Fruit fly (Drosophila melanogaster) whole organism, embryonic: ENCODE measurements around the gene CG12519.

Experiments
- ATbp ChIP-seq: fragments of 200-800 bp; sonication (Bioruptor generic); optimal IDR thresholded peaks from 2 replicates; lab custom pipeline; 2017; ENCODE audit warnings: missing biosample characterization, mild to moderate bottlenecking, missing genetic modification characterization, missing genetic modification reagents
- CG1024 ChIP-seq: fragments of 200-800 bp; sonication (Bioruptor generic); IDR thresholded peaks from 2 replicates; pipeline ENCODE4 v1.3.6; 2022; ENCODE audit warnings: missing biosample characterization, missing genetic modification characterization
- CG10543 ChIP-seq: fragments of 200-800 bp; sonication (Bioruptor generic); optimal IDR thresholded peaks from 3 replicates; lab custom pipeline; 2017; ENCODE audit warnings: missing biosample characterization, mild to moderate bottlenecking, missing genetic modification characterization, moderate library complexity
- CG11247 ChIP-seq: fragments of 200-800 bp; sonication (Bioruptor generic); IDR thresholded peaks from 2 replicates; pipeline ENCODE4 v1.3.6; 2022; ENCODE audit warnings: missing biosample characterization, missing genetic modification characterization
- CG12769 ChIP-seq: fragments of 200-800 bp; sonication (Bioruptor generic); optimal IDR thresholded peaks from 2 replicates; lab custom pipeline; 2019; ENCODE audit warnings: missing biosample characterization, mild to moderate bottlenecking, missing genetic modification characterization, moderate library complexity
- CG13296 ChIP-seq: fragments of 200-800 bp; sonication (Bioruptor generic); optimal IDR thresholded peaks from 3 replicates; lab custom pipeline; 2018; ENCODE audit warnings: missing biosample characterization, mild to moderate bottlenecking, missing genetic modification characterization
- CG13894 ChIP-seq: fragments of 200-800 bp; sonication (Bioruptor generic); optimal IDR thresholded peaks from 3 replicates; lab custom pipeline; 2018; ENCODE audit warnings: missing biosample characterization, mild to moderate bottlenecking, missing genetic modification characterization, moderate library complexity
- CG15269 ChIP-seq: fragments of 200-800 bp; sonication (Bioruptor generic); optimal IDR thresholded peaks from 2 replicates; lab custom pipeline; 2018; ENCODE audit warnings: missing biosample characterization, mild to moderate bottlenecking, missing genetic modification characterization, moderate library complexity
- CG2678 ChIP-seq: fragments of 200-800 bp; sonication (Bioruptor generic); optimal IDR thresholded peaks from 3 replicates; lab custom pipeline; 2019; ENCODE audit warnings: missing biosample characterization, mild to moderate bottlenecking, missing genetic modification characterization, moderate library complexity
- CG3281 ChIP-seq: fragments of 200-800 bp; sonication (Bioruptor generic); optimal IDR thresholded peaks from 3 replicates; lab custom pipeline; 2017; ENCODE audit warnings: missing biosample characterization, mild to moderate bottlenecking, missing genetic modification characterization
- CG34376 ChIP-seq: fragments of 200-800 bp; sonication (Bioruptor generic); optimal IDR thresholded peaks from 2 replicates; lab custom pipeline; 2018; ENCODE audit warnings: missing biosample characterization, mild to moderate bottlenecking, missing genetic modification characterization
- CG4360 ChIP-seq: fragments of 200-800 bp; sonication (Bioruptor generic); IDR thresholded peaks from 2 replicates; pipeline ENCODE4 v1.3.6; 2022; ENCODE audit warnings: missing biosample characterization, missing genetic modification characterization
- CG5245 ChIP-seq: fragments of 200-800 bp; sonication (Bioruptor generic); optimal IDR thresholded peaks from 3 replicates; lab custom pipeline; 2016; ENCODE audit warnings: missing biosample characterization, missing genetic modification characterization
- CG6272 ChIP-seq: fragments of 200-800 bp; sonication (Bioruptor generic); IDR thresholded peaks from 2 replicates; pipeline ENCODE4 v1.3.6; 2022; ENCODE audit warnings: missing biosample characterization, missing genetic modification characterization
- CG6689 ChIP-seq: fragments of 200-800 bp; sonication (Bioruptor generic); IDR thresholded peaks from 2 replicates; pipeline ENCODE4 v1.3.6; 2022; ENCODE audit warnings: missing biosample characterization, missing genetic modification characterization
- CG8290 ChIP-seq, 3 experiments: fragments of 200-800 bp; sonication (Bioruptor generic); optimal IDR thresholded peaks; 2 replicates each; lab custom pipeline; 2016 to 2019; ENCODE audit warnings: missing biosample characterization in 3 of 3, missing genetic modification characterization in 3 of 3, mild to moderate bottlenecking in 2 of 3, moderate library complexity in 1 of 3
- CG8388 ChIP-seq: fragments of 200-800 bp; sonication (Bioruptor generic); optimal IDR thresholded peaks from 2 replicates; lab custom pipeline; 2019; ENCODE audit warnings: missing biosample characterization, mild to moderate bottlenecking, missing genetic modification characterization, moderate library complexity
- CG9437 ChIP-seq: fragments of 200-800 bp; sonication (Bioruptor generic); optimal IDR thresholded peaks from 2 replicates; lab custom pipeline; 2018; ENCODE audit warnings: missing biosample characterization, mild to moderate bottlenecking, missing genetic modification characterization
- CG9817 ChIP-seq: fragments of 200-800 bp; sonication (Bioruptor generic); optimal IDR thresholded peaks from 2 replicates; lab custom pipeline; 2018; ENCODE audit warnings: missing biosample characterization, mild to moderate bottlenecking, missing genetic modification characterization, moderate library complexity
- CrebB ChIP-seq: fragments of 200-800 bp; sonication (Bioruptor generic); optimal IDR thresholded peaks from 3 replicates; lab custom pipeline; 2018; ENCODE audit warnings: missing biosample characterization, mild to moderate bottlenecking, missing genetic modification characterization
- Elba2 ChIP-seq: fragments of 200-800 bp; sonication (Bioruptor generic); optimal IDR thresholded peaks from 3 replicates; lab custom pipeline; 2016; ENCODE audit warnings: missing biosample characterization, missing genetic modification characterization
- Fer1 ChIP-seq: fragments of 200-800 bp; sonication (Bioruptor generic); optimal IDR thresholded peaks from 2 replicates; lab custom pipeline; 2017; ENCODE audit warnings: missing biosample characterization, mild to moderate bottlenecking, missing genetic modification characterization
- H2.0 ChIP-seq: fragments of 200-800 bp; sonication (Bioruptor generic); IDR thresholded peaks from 2 replicates; pipeline ENCODE4 v1.3.6; 2022; ENCODE audit warnings: missing biosample characterization, missing genetic modification characterization
- HLHmδ ChIP-seq: fragments of 200-800 bp; sonication (Bioruptor generic); optimal IDR thresholded peaks from 2 replicates; lab custom pipeline; 2018; ENCODE audit warnings: missing biosample characterization, mild to moderate bottlenecking, missing genetic modification characterization, moderate library complexity
- Hr39 ChIP-seq: fragments of >200 bp; optimal IDR thresholded peaks from 2 replicates; lab custom pipeline; 2017
- MTF-1 ChIP-seq: fragments of 200-800 bp; sonication (Bioruptor generic); optimal IDR thresholded peaks from 2 replicates; lab custom pipeline; 2018; ENCODE audit warnings: missing biosample characterization, mild to moderate bottlenecking, missing genetic modification characterization, borderline replicate concordance
- Med ChIP-seq: fragments of 200-800 bp; sonication (Bioruptor generic); peaks from one replicate; lab custom pipeline; 2016; ENCODE audit warnings: missing biosample characterization, missing genetic modification characterization, mild to moderate bottlenecking, inconsistent platforms, moderate library complexity
- NC2β ChIP-seq: fragments of 200-800 bp; sonication (Bioruptor generic); optimal IDR thresholded peaks from 2 replicates; lab custom pipeline; 2016; ENCODE audit warnings: missing biosample characterization, missing genetic modification characterization
- NfI ChIP-seq: fragments of 200-800 bp; sonication (Bioruptor generic); optimal IDR thresholded peaks from 3 replicates; lab custom pipeline; 2018; ENCODE audit warnings: missing biosample characterization, mild to moderate bottlenecking, missing genetic modification characterization, moderate library complexity
- Oli ChIP-seq: fragments of 200-800 bp; sonication (Bioruptor generic); optimal IDR thresholded peaks from 2 replicates; lab custom pipeline; 2018; ENCODE audit warnings: missing biosample characterization, mild to moderate bottlenecking, missing genetic modification characterization, moderate library complexity
- PHDP ChIP-seq: fragments of 200-800 bp; sonication (Bioruptor generic); optimal IDR thresholded peaks from 3 replicates; lab custom pipeline; 2018; ENCODE audit warnings: missing biosample characterization, mild to moderate bottlenecking, missing genetic modification characterization, moderate library complexity
- Pdp1 ChIP-seq, 2 experiments: fragments of 200-800 bp; sonication (Bioruptor generic); optimal IDR thresholded peaks; 3 replicates each; lab custom pipeline; 2016; ENCODE audit warnings: missing biosample characterization in 2 of 2, missing genetic modification characterization in 2 of 2, mild to moderate bottlenecking in 1 of 2, moderate library complexity in 1 of 2
- Taf1 ChIP-seq: fragments of 200-800 bp; sonication (Bioruptor generic); IDR thresholded peaks from 2 replicates; pipeline ENCODE4 v1.3.6; 2022; ENCODE audit warnings: missing biosample characterization, missing genetic modification characterization
- Xrp1 ChIP-seq: fragments of 200-800 bp; sonication (Bioruptor generic); IDR thresholded peaks from 2 replicates; pipeline ENCODE4 v1.3.6; 2022; ENCODE audit warnings: missing biosample characterization, missing genetic modification characterization
- da ChIP-seq: fragments of 200-800 bp; sonication (Bioruptor generic); optimal IDR thresholded peaks from 2 replicates; lab custom pipeline; 2016; ENCODE audit warnings: missing biosample characterization, missing genetic modification characterization
- fd102C ChIP-seq: fragments of 200-800 bp; sonication (Bioruptor generic); optimal IDR thresholded peaks from 2 replicates; lab custom pipeline; 2018; ENCODE audit warnings: missing biosample characterization, mild to moderate bottlenecking, missing genetic modification characterization, moderate library complexity
- gsb ChIP-seq: fragments of 200-800 bp; sonication (Bioruptor generic); IDR thresholded peaks from 2 replicates; pipeline ENCODE4 v1.3.6; 2022; ENCODE audit warnings: missing biosample characterization, missing genetic modification characterization
- nerfin-1 ChIP-seq: fragments of 200-800 bp; sonication (Bioruptor generic); optimal IDR thresholded peaks from 3 replicates; lab custom pipeline; 2019; ENCODE audit warnings: missing biosample characterization, mild to moderate bottlenecking, missing genetic modification characterization, moderate library complexity
- sens ChIP-seq: fragments of 200-800 bp; sonication (Bioruptor generic); peaks from one replicate; lab custom pipeline; 2016; ENCODE audit warnings: missing biosample characterization, missing genetic modification characterization
- stwl ChIP-seq: fragments of 200-800 bp; sonication (Bioruptor generic); optimal IDR thresholded peaks from 3 replicates; lab custom pipeline; 2018; ENCODE audit warnings: missing biosample characterization, mild to moderate bottlenecking, missing genetic modification characterization, moderate library complexity
- toy ChIP-seq: fragments of 200-800 bp; sonication (Bioruptor generic); IDR thresholded peaks from 2 replicates; pipeline ENCODE4 v1.3.6; 2022; ENCODE audit warnings: missing biosample characterization, missing genetic modification characterization
- vvl ChIP-seq: fragments of 200-800 bp; sonication (Bioruptor generic); IDR thresholded peaks from 2 replicates; pipeline ENCODE4 v1.3.6; 2022; ENCODE audit warnings: missing biosample characterization, missing genetic modification characterization
- yki ChIP-seq: fragments of >200 bp; optimal IDR thresholded peaks from 3 replicates; lab custom pipeline; 2018

The CG12519 gene

DNA sequence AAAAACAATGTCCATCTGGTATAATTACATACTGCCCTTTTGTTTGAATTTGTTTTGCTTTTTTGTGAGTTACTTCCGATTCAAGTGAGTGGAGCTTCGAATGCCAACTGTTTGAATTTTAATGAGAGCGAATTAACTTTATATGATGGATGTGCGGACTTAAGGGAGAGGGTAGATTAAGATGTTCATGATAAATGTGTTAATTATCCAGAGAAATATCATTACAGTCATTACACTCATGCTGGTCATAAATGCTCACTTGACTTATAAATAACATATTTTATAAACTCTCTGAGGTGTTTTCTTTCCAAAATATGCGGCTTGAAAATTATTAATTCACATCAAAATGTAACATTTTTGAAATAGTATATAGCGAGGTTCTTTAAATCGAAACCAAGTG is 25.3 kb downstream of the CG12519 start, which contains the start of gene CG9449 (continued):
- no peak for TF ChIP-seq CG9817 (tag; lab: Kevin White, UChicago)
- TF ChIP-seq PHDP (tag; lab: Kevin White, UChicago) = peak; percentile 29
- no peak for TF ChIP-seq Pdp1 (GFP tag; optimal IDR thresholded peaks at IDR 0.05; lab: Kevin White, UChicago)
- no peak for TF ChIP-seq CG6272 (GFP tag; lab: Robert Waterston, UW)
- no peak for TF ChIP-seq Taf1 (GFP tag; lab: Robert Waterston, UW)
- TF ChIP-seq CG8388 = no peak
- no peak for TF ChIP-seq CG10543
- no peak for TF ChIP-seq CG11247
- no peak for TF ChIP-seq CG5245 (GFP tag; lab: Kevin White, UChicago)
- no peak for TF ChIP-seq CG6689 (GFP tag; lab: Robert Waterston, UW)
- TF ChIP-seq toy (GFP tag; lab: Robert Waterston, UW) = no peak
- peak; percentile 34 for TF ChIP-seq sens
- no peak for TF ChIP-seq CG4360 (GFP tag; lab: Robert Waterston, UW)
- TF ChIP-seq CG9437 (GFP tag; lab: Kevin White, UChicago) = peak; percentile 12
- no peak for TF ChIP-seq Elba2 (GFP tag; lab: Kevin White, UChicago)

DNA sequence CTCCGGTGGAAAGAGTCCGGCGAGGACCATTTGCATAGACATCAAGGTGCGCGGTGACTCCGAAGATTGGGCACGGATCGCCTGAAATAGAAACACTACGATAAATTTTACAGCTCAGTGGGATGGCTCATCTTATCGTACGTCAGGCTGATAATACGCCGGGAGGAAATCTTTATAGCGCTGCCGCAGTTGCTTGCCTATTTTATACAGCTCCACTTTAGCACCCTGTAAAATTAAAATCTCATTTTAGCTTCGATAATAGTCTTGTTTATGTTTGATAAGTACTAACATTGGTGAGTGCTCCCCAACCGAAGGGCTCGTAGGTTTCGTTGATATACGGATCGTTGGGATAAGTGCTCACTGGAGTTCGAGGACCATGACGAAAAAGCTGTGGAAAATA is 27.0 kb downstream of the CG12519 start:
- TF ChIP-seq vvl (GFP tag; lab: Robert Waterston, UW) (no peak), Fer1 (GFP tag; lab: Kevin White, UChicago) (peak; percentile 2), MTF-1 (no peak), CG12769 (tag; lab: Kevin White, UChicago) (peak; percentile 21), CG2678 (tag; lab: Kevin White, UChicago) (peak; percentile 40), CG8290 (GFP tag; optimal IDR thresholded peaks at IDR 0.05; lab: Kevin White, UChicago) (no peak), CG8290 (tag; optimal IDR thresholded peaks at IDR 0.05; lab: Kevin White, UChicago) (peak in 1 of 2 experiments; percentile 27), CG15269 (tag; lab: Kevin White, UChicago) (peak; percentile 26), NfI (GFP tag; lab: Kevin White, UChicago) (no peak), gsb (0 out of 2 replicates have a peak, but pooled peaks have one; percentile 21), CG1024 (GFP tag; lab: Robert Waterston, UW) (no peak), HLHmδ (no peak), stwl (tag; lab: Kevin White, UChicago) (no peak), H2.0 (GFP tag; lab: Robert Waterston, UW) (no peak), ATbp (GFP tag; lab: Kevin White, UChicago) (no peak), Med (GFP tag; lab: Kevin White, UChicago) (peak; percentile 62), CG3281 (GFP tag; lab: Kevin White, UChicago) (peak; percentile 22), Oli (tag; lab: Kevin White, UChicago) (no peak), CG13296 (GFP tag; lab: Kevin White, UChicago) (peak; percentile 7), Hr39 (lab: Kevin White, UChicago) (no peak), fd102C (no peak), CG13894 (tag; lab: Kevin White, UChicago) (peak; percentile 11), Xrp1 (GFP tag; lab: Robert Waterston, UW) (no peak)

DNA sequence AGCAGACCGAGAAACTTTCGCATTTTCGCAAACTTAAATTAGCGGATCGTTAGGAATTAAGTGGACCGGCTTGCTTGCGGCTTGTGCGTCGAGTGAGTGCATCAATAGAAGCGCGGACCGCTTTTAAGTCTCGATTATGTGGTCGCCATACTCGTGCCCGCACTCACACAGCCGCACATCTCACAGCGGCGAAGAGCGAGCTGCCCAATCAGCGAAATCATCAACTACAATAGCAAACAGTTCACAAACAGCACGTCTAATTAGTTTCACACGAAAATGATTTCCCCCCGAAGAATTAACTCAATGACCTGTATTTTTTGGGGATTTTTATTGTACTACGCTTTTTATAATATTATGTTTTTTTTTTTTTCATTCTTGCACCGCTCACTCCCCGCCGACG is 28.4 kb downstream of the CG12519 start, which contains the start of gene CG9451:
CG9451 (minus strand) TSS at position 101 of the 400 bp plus-strand sequence.
- no peak for TF ChIP-seq da
- no peak for TF ChIP-seq nerfin-1 (tag; lab: Kevin White, UChicago)
- TF ChIP-seq CG34376 (GFP tag; lab: Kevin White, UChicago) = no peak
- TF ChIP-seq NC2β (GFP tag; lab: Kevin White, UChicago) = no peak
- TF ChIP-seq yki (lab: Kevin White, UChicago) = no peak
- no peak for TF ChIP-seq CrebB (tag; lab: Kevin White, UChicago)
- TF ChIP-seq, all 482 proteins: peak for 0
